Fruit fly (Drosophila melanogaster): ENCODE data around the gene COX5A.

Gene COX5A

dm6 chr3R:11855156-11855555 is 36.0 kb downstream of the COX5A start (continued):
- no peak for TF ChIP-seq CG32767 (GFP tag; IDR thresholded peaks at IDR 0.05)
- TF ChIP-seq CG34422 (GFP tag; IDR thresholded peaks at IDR 0.05), result no peak
- TF ChIP-seq CG5180 (GFP tag; optimal IDR thresholded peaks at IDR 0.05), result no peak
- no peak for TF ChIP-seq psq (GFP tag; optimal IDR thresholded peaks at IDR 0.05)
- no peak for TF ChIP-seq CG4707 (GFP tag; optimal IDR thresholded peaks at IDR 0.05)
- TF ChIP-seq Oli (tag; optimal IDR thresholded peaks at IDR 0.05), result peak; percentile 35
- no peak for TF ChIP-seq CG2129 (GFP tag; IDR thresholded peaks at IDR 0.05; ENCODE audit: partially characterized antibody)
- no peak for TF ChIP-seq Awh (GFP tag; IDR thresholded peaks at IDR 0.05)
- TF ChIP-seq ssp (GFP tag; IDR thresholded peaks at IDR 0.05), result no peak
- peak; percentile 25 for TF ChIP-seq CG12659 (GFP tag; optimal IDR thresholded peaks at IDR 0.05)
- TF ChIP-seq CG7271 (tag; optimal IDR thresholded peaks at IDR 0.05), result no peak
- no peak for TF ChIP-seq ato (GFP tag; IDR thresholded peaks at IDR 0.05; ENCODE audit: partially characterized antibody)
- no peak for TF ChIP-seq Max (GFP tag; optimal IDR thresholded peaks at IDR 0.05)
- no peak for TF ChIP-seq cato (GFP tag; optimal IDR thresholded peaks at IDR 0.05; ENCODE audit: borderline replicate concordance)
- no peak for TF ChIP-seq CG7786 (GFP tag; optimal IDR thresholded peaks at IDR 0.05)
- no peak for TF ChIP-seq bowl (GFP tag; IDR thresholded peaks at IDR 0.05)
- no peak for TF ChIP-seq toy (GFP tag; IDR thresholded peaks at IDR 0.05)
- TF ChIP-seq CG30403 (GFP tag; optimal IDR thresholded peaks at IDR 0.05), result peak; percentile 20
- TF ChIP-seq sob (GFP tag; IDR thresholded peaks at IDR 0.05), result peak; percentile 29; the same call in 1 of the 2 replicates
- no peak for TF ChIP-seq ftz-f1 (GFP tag; optimal IDR thresholded peaks at IDR 0.05)
- peak; percentile 42; the same call in 1 of the 2 replicates for TF ChIP-seq CG6689 (GFP tag; IDR thresholded peaks at IDR 0.05)
- no peak for TF ChIP-seq ems (GFP tag; optimal IDR thresholded peaks at IDR 0.05)
- TF ChIP-seq CG6683 (GFP tag; optimal IDR thresholded peaks at IDR 0.05), result no peak
- no peak for TF ChIP-seq odd (GFP tag; optimal IDR thresholded peaks at IDR 0.05)
- TF ChIP-seq Med (GFP tag), result peak; percentile 54
- TF ChIP-seq CG7357 (GFP tag; IDR thresholded peaks at IDR 0.05), result no peak
- no peak for TF ChIP-seq CG12236 (GFP tag; optimal IDR thresholded peaks at IDR 0.05)
- TF ChIP-seq fd96Cb (tag; optimal IDR thresholded peaks at IDR 0.05), result peak; percentile 17
- no peak for TF ChIP-seq insv (GFP tag; optimal IDR thresholded peaks at IDR 0.05)
- no peak for TF ChIP-seq CG1233 (GFP tag; optimal IDR thresholded peaks at IDR 0.05)
- TF ChIP-seq CG14050 (GFP tag; IDR thresholded peaks at IDR 0.05), result no peak
- peak; percentile 17 for TF ChIP-seq CG17385 (GFP tag; optimal IDR thresholded peaks at IDR 0.05)
- TF ChIP-seq CG18011 (GFP tag; optimal IDR thresholded peaks at IDR 0.05), result no peak
- TF ChIP-seq CG3847 (GFP tag; IDR thresholded peaks at IDR 0.05), result 0 out of 2 replicates have a peak, but pooled peaks have one; percentile 19
- peak; percentile 20 for TF ChIP-seq ATbp (GFP tag; optimal IDR thresholded peaks at IDR 0.05)
- TF ChIP-seq CG12155 (GFP tag; optimal IDR thresholded peaks at IDR 0.05), result no peak
- TF ChIP-seq repo (GFP tag; optimal IDR thresholded peaks at IDR 0.05), result no peak
- TF ChIP-seq vnd (GFP tag; IDR thresholded peaks at IDR 0.05; ENCODE audit: partially characterized antibody), result no peak
- no peak for TF ChIP-seq CG3065 (GFP tag; optimal IDR thresholded peaks at IDR 0.05)
- TF ChIP-seq emc (GFP tag; optimal IDR thresholded peaks at IDR 0.05), result no peak
- no peak for TF ChIP-seq Taf1 (GFP tag; IDR thresholded peaks at IDR 0.05)
- TF ChIP-seq Ets97D (GFP tag; optimal IDR thresholded peaks at IDR 0.05), result no peak
- no peak for TF ChIP-seq dm (GFP tag; optimal IDR thresholded peaks at IDR 0.05)
- TF ChIP-seq row (GFP tag; IDR thresholded peaks at IDR 0.05), result peak; percentile 65
- TF ChIP-seq CG9876 (GFP tag; optimal IDR thresholded peaks at IDR 0.05), result no peak
- TF ChIP-seq CG6813 (GFP tag; optimal IDR thresholded peaks at IDR 0.05), result no peak
- no peak for TF ChIP-seq CG10274 (GFP tag; optimal IDR thresholded peaks at IDR 0.05)
- TF ChIP-seq CG17359 (tag; optimal IDR thresholded peaks at IDR 0.05), result peak; percentile 44
- TF ChIP-seq CG10209 (GFP tag; optimal IDR thresholded peaks at IDR 0.05), result peak; percentile 29
- TF ChIP-seq Mrtf (GFP tag; IDR thresholded peaks at IDR 0.05), result no peak
- no peak for TF ChIP-seq sima (GFP tag; optimal IDR thresholded peaks at IDR 0.05)
- TF ChIP-seq CG4424 (GFP tag; optimal IDR thresholded peaks at IDR 0.05), result peak; percentile 24

Data from whole organism, embryonic.